Worm (Caenorhabditis elegans) whole organism, early embryonic: ENCODE measurements around the gene F18E9.3.

Source experiments
- B0310.2 ChIP-seq: sonication (generic microtip); optimal IDR thresholded peaks from 2 replicates; lab custom pipeline; 2016; ENCODE audit warnings: mild to moderate bottlenecking, missing genetic modification characterization, missing compliant biosample characterization
- F13C5.2 ChIP-seq: sonication (generic microtip); optimal IDR thresholded peaks from 2 replicates; lab custom pipeline; 2017; ENCODE audit warnings: mild to moderate bottlenecking, missing genetic modification characterization, inconsistent platforms, missing compliant biosample characterization
- ama-1 ChIP-seq: fragments of 150-350 bp; optimal IDR thresholded peaks from 2 replicates; lab custom pipeline; 2014
- ceh-36 ChIP-seq: sonication (generic microtip); optimal IDR thresholded peaks from 2 replicates; lab custom pipeline; 2016; ENCODE audit warnings: missing genetic modification characterization, inconsistent platforms, missing compliant biosample characterization
- ets-7 ChIP-seq: sonication (generic microtip); optimal IDR thresholded peaks from 2 replicates; lab custom pipeline; 2016; ENCODE audit warnings: missing genotype, missing genetic modification characterization, missing compliant biosample characterization
- flt-1 ChIP-seq: fragments of 200-800 bp; sonication (Bioruptor generic); IDR thresholded peaks from 2 replicates; pipeline ENCODE4 v1.3.6; 2022; ENCODE audit warnings: missing genetic modification characterization, missing compliant biosample characterization
- hmg-4 ChIP-seq: fragments of 200-800 bp; sonication (Bioruptor generic); optimal IDR thresholded peaks from 2 replicates; lab custom pipeline; 2018; ENCODE audit warnings: mild to moderate bottlenecking, missing genetic modification characterization, missing compliant biosample characterization
- hnd-1 ChIP-seq: sonication (generic microtip); optimal IDR thresholded peaks from 2 replicates; lab custom pipeline; 2016; ENCODE audit warnings: missing genetic modification characterization, missing compliant biosample characterization
- scrt-1 ChIP-seq: fragments of 200-800 bp; sonication (Bioruptor generic); IDR thresholded peaks from 2 replicates; pipeline ENCODE4 v1.3.6; 2022; ENCODE audit warnings: missing genetic modification characterization, missing compliant biosample characterization
- sea-1 ChIP-seq: fragments of 200-800 bp; sonication (Bioruptor generic); conservative IDR thresholded peaks from 2 replicates; pipeline ENCODE4 v1.3.6; 2022; ENCODE audit warnings: missing genetic modification characterization, missing compliant biosample characterization
- tbx-11 ChIP-seq: fragments of 200-800 bp; sonication (Bioruptor generic); IDR thresholded peaks from 2 replicates; pipeline ENCODE4 v1.3.6; 2022; ENCODE audit warnings: missing genetic modification characterization, missing compliant biosample characterization
- tbx-37 ChIP-seq: fragments of 200-800 bp; sonication (Bioruptor generic); conservative IDR thresholded peaks from 2 replicates; pipeline ENCODE4 v1.3.6; 2022; ENCODE audit warnings: missing genetic modification reagents, missing genetic modification characterization, missing compliant biosample characterization
- tra-4 ChIP-seq: sonication (generic microtip); optimal IDR thresholded peaks from 2 replicates; lab custom pipeline; 2017; ENCODE audit warnings: missing genetic modification characterization, missing compliant biosample characterization

DNA sequence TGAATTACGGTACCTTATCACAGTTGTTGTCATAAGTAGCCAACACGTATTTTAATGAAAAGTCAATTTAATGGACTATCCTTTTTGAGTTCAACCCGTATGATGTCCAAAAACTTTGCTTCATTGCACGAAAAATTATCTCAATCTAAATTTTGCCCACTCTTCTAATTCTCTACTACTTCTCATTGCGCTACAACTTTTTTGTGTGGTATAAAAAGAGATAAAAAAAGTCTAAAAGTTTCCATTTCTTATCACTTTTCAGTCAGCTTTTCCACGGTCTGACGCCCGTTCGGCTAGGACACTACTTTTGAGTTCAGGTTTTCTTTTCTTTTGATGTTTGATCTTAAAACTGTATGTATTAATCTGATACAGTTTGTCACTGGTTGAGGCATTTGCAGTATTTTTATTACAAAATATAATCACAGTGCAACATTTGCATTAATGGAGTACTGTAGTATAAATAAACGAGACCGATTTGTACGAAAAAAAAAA is 18.1 kb upstream of the F18E9.3 start:
- TF ChIP-seq ama-1 (lab: Kevin White, UChicago) (no peak), ets-7 (tag; lab: Kevin White, UChicago) (no peak), B0310.2 (no peak), ceh-36 (tag; lab: Kevin White, UChicago) (no peak), flt-1 (no peak), tbx-37 (no peak), F13C5.2 (tag; lab: Kevin White, UChicago) (no peak), hmg-4 (GFP tag; lab: Kevin White, UChicago) (no peak), hnd-1 (no peak), tbx-11 (GFP tag; lab: Robert Waterston, UW) (no peak), tra-4 (tag; lab: Kevin White, UChicago) (no peak), scrt-1 (GFP tag; lab: Robert Waterston, UW) (no peak), sea-1 (GFP tag; lab: Robert Waterston, UW) (no peak)
